Fruit fly (Drosophila melanogaster) whole organism, embryonic: ENCODE measurements around the gene CG5973.

Source experiments
- Atf6 ChIP-seq: fragments of 200-800 bp; sonication (Bioruptor generic); IDR thresholded peaks from 2 replicates; pipeline ENCODE4 v1.3.6; 2022; ENCODE audit warnings: missing biosample characterization, missing genetic modification characterization
- B-H1 ChIP-seq: fragments of 200-800 bp; sonication (Bioruptor generic); IDR thresholded peaks from 3 replicates; pipeline ENCODE4 v1.3.6; 2022; ENCODE audit warnings: missing biosample characterization, missing genetic modification characterization
- CG10209 ChIP-seq: fragments of 200-800 bp; sonication (Bioruptor generic); optimal IDR thresholded peaks from 3 replicates; lab custom pipeline; 2017; ENCODE audit warnings: missing biosample characterization, mild to moderate bottlenecking, missing genetic modification characterization, missing genetic modification reagents
- CG11093 ChIP-seq: fragments of 200-800 bp; sonication (Bioruptor generic); IDR thresholded peaks from 3 replicates; pipeline ENCODE4 v1.3.6; 2022; ENCODE audit warnings: missing biosample characterization, missing genetic modification characterization
- CG11695 ChIP-seq: fragments of 200-800 bp; sonication (Bioruptor generic); IDR thresholded peaks from 3 replicates; pipeline ENCODE4 v1.3.6; 2022; ENCODE audit warnings: missing biosample characterization, missing genetic modification characterization
- CG12299 ChIP-seq: fragments of 200-800 bp; sonication (Bioruptor generic); optimal IDR thresholded peaks from 2 replicates; lab custom pipeline; 2018; ENCODE audit warnings: missing biosample characterization, mild to moderate bottlenecking, missing genetic modification characterization
- CG12659 ChIP-seq: fragments of 200-800 bp; sonication (Bioruptor generic); optimal IDR thresholded peaks from 3 replicates; lab custom pipeline; 2017; ENCODE audit warnings: mild to moderate bottlenecking, missing biosample characterization, missing genetic modification reagents, missing genetic modification characterization
- CG13624 ChIP-seq: fragments of 200-800 bp; sonication (Bioruptor generic); optimal IDR thresholded peaks from 2 replicates; lab custom pipeline; 2016; ENCODE audit warnings: missing biosample characterization, missing genetic modification characterization
- CG13894 ChIP-seq: fragments of 200-800 bp; sonication (Bioruptor generic); optimal IDR thresholded peaks from 3 replicates; lab custom pipeline; 2018; ENCODE audit warnings: missing biosample characterization, mild to moderate bottlenecking, missing genetic modification characterization, moderate library complexity
- CG14441 ChIP-seq: fragments of 200-800 bp; sonication (Bioruptor generic); IDR thresholded peaks from 2 replicates; pipeline ENCODE4 v1.3.6; 2022; ENCODE audit warnings: missing biosample characterization, missing genetic modification characterization
- CG14667 ChIP-seq: fragments of 200-800 bp; sonication (Bioruptor generic); IDR thresholded peaks from 2 replicates; pipeline ENCODE4 v1.3.6; 2022; ENCODE audit warnings: missing biosample characterization, missing genetic modification characterization
- CG14965 ChIP-seq: fragments of 200-800 bp; sonication (Bioruptor generic); optimal IDR thresholded peaks from 2 replicates; lab custom pipeline; 2016; ENCODE audit warnings: missing biosample characterization, missing genetic modification characterization, borderline replicate concordance
- CG17612 ChIP-seq: fragments of 200-800 bp; sonication (Bioruptor generic); IDR thresholded peaks from 2 replicates; pipeline ENCODE4 v1.3.6; 2022; ENCODE audit warnings: missing biosample characterization, missing genetic modification characterization
- CG17829 ChIP-seq: fragments of 200-800 bp; optimal IDR thresholded peaks from 2 replicates; lab custom pipeline; 2019; ENCODE audit warnings: missing biosample characterization, mild to moderate bottlenecking, missing genetic modification characterization, moderate library complexity
- CG2199 ChIP-seq: fragments of 200-800 bp; sonication (Bioruptor generic); IDR thresholded peaks from 3 replicates; pipeline ENCODE4 v1.3.6; 2022; ENCODE audit warnings: missing biosample characterization, missing genetic modification characterization
- CG3065 ChIP-seq: fragments of 200-800 bp; sonication (Bioruptor generic); optimal IDR thresholded peaks from 2 replicates; lab custom pipeline; 2016; ENCODE audit warnings: missing biosample characterization, missing genetic modification characterization
- CG32767 ChIP-seq: fragments of 200-800 bp; sonication (Bioruptor generic); IDR thresholded peaks from 2 replicates; pipeline ENCODE4 v1.3.6; 2022; ENCODE audit warnings: missing biosample characterization, missing genetic modification characterization
- CG4730 ChIP-seq: fragments of 200-800 bp; sonication (Bioruptor generic); IDR thresholded peaks from 2 replicates; pipeline ENCODE4 v1.3.6; 2022; ENCODE audit warnings: missing biosample characterization, missing genetic modification characterization
- CG7372 ChIP-seq: fragments of 200-800 bp; sonication (Bioruptor generic); IDR thresholded peaks from 2 replicates; pipeline ENCODE4 v1.3.6; 2022; ENCODE audit warnings: missing biosample characterization, missing genetic modification characterization
- CG8089 ChIP-seq: fragments of 200-800 bp; sonication (Bioruptor generic); optimal IDR thresholded peaks from 3 replicates; lab custom pipeline; 2016; ENCODE audit warnings: missing biosample characterization, missing genetic modification characterization
- CG8290 ChIP-seq, 3 experiments: fragments of 200-800 bp; sonication (Bioruptor generic); optimal IDR thresholded peaks; 2 replicates each; lab custom pipeline; 2016 to 2019; ENCODE audit warnings: missing biosample characterization in 3 of 3, missing genetic modification characterization in 3 of 3, mild to moderate bottlenecking in 2 of 3, moderate library complexity in 1 of 3
- CG9609 ChIP-seq: fragments of 200-800 bp; sonication (Bioruptor generic); optimal IDR thresholded peaks from 3 replicates; lab custom pipeline; 2016; ENCODE audit warnings: missing biosample characterization, missing genetic modification characterization
- CG9932 ChIP-seq: fragments of 200-800 bp; sonication (Bioruptor generic); IDR thresholded peaks from 2 replicates; pipeline ENCODE4 v1.3.6; 2022; ENCODE audit warnings: missing biosample characterization, missing genetic modification characterization
- Deaf1 ChIP-seq: fragments of 200-800 bp; optimal IDR thresholded peaks from 3 replicates; lab custom pipeline; 2019; ENCODE audit warnings: missing biosample characterization, mild to moderate bottlenecking, missing genetic modification characterization, moderate library complexity
- E2f1 ChIP-seq: fragments of 200-800 bp; sonication (Bioruptor generic); IDR thresholded peaks from 2 replicates; pipeline ENCODE4 v1.3.6; 2022; ENCODE audit warnings: missing biosample characterization, missing genetic modification characterization
- Fer2 ChIP-seq: fragments of 200-800 bp; sonication (Bioruptor generic); optimal IDR thresholded peaks from 2 replicates; lab custom pipeline; 2018; ENCODE audit warnings: missing biosample characterization, mild to moderate bottlenecking, missing genetic modification characterization, moderate library complexity
- Hey ChIP-seq: fragments of 200-800 bp; sonication (Bioruptor generic); optimal IDR thresholded peaks from 3 replicates; lab custom pipeline; 2018; ENCODE audit warnings: missing biosample characterization, mild to moderate bottlenecking, missing genetic modification characterization
- Hr3 ChIP-seq: fragments of 200-800 bp; sonication (Bioruptor generic); optimal IDR thresholded peaks from 3 replicates; lab custom pipeline; 2016; ENCODE audit warnings: missing biosample characterization, missing genetic modification characterization
- Mad ChIP-seq: fragments of 200-800 bp; sonication (Bioruptor generic); optimal IDR thresholded peaks from 2 replicates; lab custom pipeline; 2016; ENCODE audit warnings: missing biosample characterization, missing genetic modification characterization
- Max ChIP-seq: fragments of 200-800 bp; sonication (Bioruptor generic); optimal IDR thresholded peaks from 2 replicates; lab custom pipeline; 2016; ENCODE audit warnings: missing biosample characterization, mild to moderate bottlenecking, missing genetic modification characterization
- Nf-YC ChIP-seq: fragments of 200-800 bp; optimal IDR thresholded peaks from 3 replicates; lab custom pipeline; 2019; ENCODE audit warnings: missing biosample characterization, mild to moderate bottlenecking, missing genetic modification characterization, moderate library complexity
- Ravus ChIP-seq: fragments of 200-800 bp; sonication (Bioruptor generic); IDR thresholded peaks from 2 replicates; pipeline ENCODE4 v1.3.6; 2022; ENCODE audit warnings: missing biosample characterization, missing genetic modification characterization
- ab ChIP-seq: fragments of 200-800 bp; sonication (Bioruptor generic); optimal IDR thresholded peaks from 2 replicates; lab custom pipeline; 2016; ENCODE audit warnings: missing biosample characterization, missing genetic modification characterization
- ash1 ChIP-seq: fragments of 200-800 bp; sonication (Bioruptor generic); optimal IDR thresholded peaks from 2 replicates; lab custom pipeline; 2018; ENCODE audit warnings: missing biosample characterization, mild to moderate bottlenecking, missing genetic modification characterization
- dpn ChIP-seq, 2 experiments: fragments of 200-800 bp; sonication (Bioruptor generic); optimal IDR thresholded peaks; 3 replicates each; lab custom pipeline; 2016; ENCODE audit warnings: missing biosample characterization in 2 of 2, missing genetic modification characterization in 2 of 2
- dysf ChIP-seq: fragments of 200-800 bp; sonication (Bioruptor generic); IDR thresholded peaks from 3 replicates; pipeline ENCODE4 v1.3.6; 2022; ENCODE audit warnings: missing biosample characterization, missing genetic modification characterization
- ewg ChIP-seq: fragments of 200-800 bp; sonication (Bioruptor generic); optimal IDR thresholded peaks from 3 replicates; lab custom pipeline; 2017; ENCODE audit warnings: mild to moderate bottlenecking, missing biosample characterization, missing genetic modification reagents, missing genetic modification characterization
- klu ChIP-seq: fragments of 200-800 bp; sonication (Bioruptor generic); IDR thresholded peaks from 2 replicates; pipeline ENCODE4 v1.3.6; 2022; ENCODE audit warnings: missing biosample characterization, missing genetic modification characterization
- lab ChIP-seq: fragments of 200-800 bp; sonication (Bioruptor generic); optimal IDR thresholded peaks from 3 replicates; lab custom pipeline; 2017; ENCODE audit warnings: missing biosample characterization, missing genetic modification characterization, mild to moderate bottlenecking, moderate library complexity, missing genetic modification reagents
- lilli ChIP-seq: fragments of 200-800 bp; sonication (Bioruptor generic); optimal IDR thresholded peaks from 3 replicates; lab custom pipeline; 2016; ENCODE audit warnings: missing biosample characterization, missing genetic modification characterization
- lmd ChIP-seq: fragments of 200-800 bp; sonication (Bioruptor generic); IDR thresholded peaks from 2 replicates; pipeline ENCODE4 v1.3.6; 2022; ENCODE audit warnings: missing biosample characterization, missing genetic modification characterization
- org-1 ChIP-seq: fragments of 200-800 bp; sonication (Bioruptor generic); optimal IDR thresholded peaks from 2 replicates; lab custom pipeline; 2017; ENCODE audit warnings: missing biosample characterization, missing genetic modification characterization
- sim ChIP-seq: fragments of 200-800 bp; sonication (Bioruptor generic); IDR thresholded peaks from 2 replicates; pipeline ENCODE4 v1.3.6; 2022; ENCODE audit warnings: missing biosample characterization, missing genetic modification characterization
- slou ChIP-seq: fragments of 200-800 bp; sonication (Bioruptor generic); optimal IDR thresholded peaks from 3 replicates; lab custom pipeline; 2016; ENCODE audit warnings: missing biosample characterization, missing genetic modification characterization
- stwl ChIP-seq: fragments of 200-800 bp; sonication (Bioruptor generic); optimal IDR thresholded peaks from 3 replicates; lab custom pipeline; 2018; ENCODE audit warnings: missing biosample characterization, mild to moderate bottlenecking, missing genetic modification characterization, moderate library complexity
- trh ChIP-seq: fragments of 200-800 bp; sonication (Bioruptor generic); optimal IDR thresholded peaks from 2 replicates; lab custom pipeline; 2016; ENCODE audit warnings: missing biosample characterization, missing genetic modification characterization
- vfl ChIP-seq: fragments of 200-800 bp; sonication (Bioruptor generic); optimal IDR thresholded peaks from 2 replicates; lab custom pipeline; 2016; ENCODE audit warnings: missing biosample characterization, missing genetic modification characterization
- vvl ChIP-seq: fragments of 200-800 bp; sonication (Bioruptor generic); IDR thresholded peaks from 2 replicates; pipeline ENCODE4 v1.3.6; 2022; ENCODE audit warnings: missing biosample characterization, missing genetic modification characterization
- wor ChIP-seq: fragments of 200-800 bp; sonication (Bioruptor generic); IDR thresholded peaks from 2 replicates; pipeline ENCODE4 v1.3.6; 2022; ENCODE audit warnings: missing biosample characterization, missing genetic modification characterization
- zfh1 ChIP-seq: fragments of 200-800 bp; sonication (Bioruptor generic); IDR thresholded peaks from 3 replicates; pipeline ENCODE4 v1.3.6; 2022; ENCODE audit warnings: missing biosample characterization, missing genetic modification characterization
- zfh2 ChIP-seq: fragments of 200-800 bp; sonication (Bioruptor generic); optimal IDR thresholded peaks from 2 replicates; lab custom pipeline; 2016; ENCODE audit warnings: missing biosample characterization, missing genetic modification characterization

Gene CG5973

dm6 chr2L:7401627-7402026, 35.7 kb upstream of the CG5973 start (continued):
- TF ChIP-seq Fer2 (tag; lab: Kevin White, UChicago) = peak; percentile 56
- TF ChIP-seq dpn (GFP tag; optimal IDR thresholded peaks at IDR 0.05; lab: Kevin White, UChicago) = peak; percentile 6 to 48
- peak; percentile 66 for TF ChIP-seq Max (GFP tag; lab: Kevin White, UChicago)
- peak; percentile 66 for TF ChIP-seq lilli (GFP tag; lab: Kevin White, UChicago)
- no peak for TF ChIP-seq CG8290 (GFP tag; optimal IDR thresholded peaks at IDR 0.05; lab: Kevin White, UChicago)
- peak in 1 of 2 experiments; percentile 16 for TF ChIP-seq CG8290 (tag; optimal IDR thresholded peaks at IDR 0.05; lab: Kevin White, UChicago)
- peak; percentile 59; the same call in 2 of the 3 replicates for TF ChIP-seq CG11093 (GFP tag; lab: Robert Waterston, UW)
- TF ChIP-seq CG14667 (GFP tag; lab: Robert Waterston, UW) = peak; percentile 64
- TF ChIP-seq lab = peak; percentile 78
- TF ChIP-seq zfh2 (GFP tag; lab: Kevin White, UChicago) = peak; percentile 35
- peak; percentile 27 for TF ChIP-seq org-1 (GFP tag; lab: Kevin White, UChicago)
- TF ChIP-seq E2f1 (GFP tag; lab: Robert Waterston, UW) = peak; percentile 64
- peak; percentile 78 for TF ChIP-seq CG14441 (GFP tag; lab: Robert Waterston, UW)
- TF ChIP-seq CG17612 (GFP tag; lab: Robert Waterston, UW) = 0 out of 2 replicates have a peak, but pooled peaks have one; percentile 53
- TF ChIP-seq vvl (GFP tag; lab: Robert Waterston, UW) = peak; percentile 93
- peak; percentile 64 for TF ChIP-seq CG4730 (GFP tag; lab: Robert Waterston, UW)
- peak; percentile 73 for TF ChIP-seq CG13894 (tag; lab: Kevin White, UChicago)
- TF ChIP-seq lmd (GFP tag; lab: Robert Waterston, UW) = peak; percentile 83
- no peak for TF ChIP-seq CG14965 (GFP tag; lab: Kevin White, UChicago)
- no peak for TF ChIP-seq Hey (tag; lab: Kevin White, UChicago)
- TF ChIP-seq Nf-YC (tag; lab: Kevin White, UChicago) = peak; percentile 42
- peak; percentile 59; the same call in 2 of the 3 replicates for TF ChIP-seq B-H1 (GFP tag; lab: Robert Waterston, UW)
- TF ChIP-seq Mad (GFP tag; lab: Kevin White, UChicago) = peak; percentile 5
- 0 out of 2 replicates have a peak, but pooled peaks have one; percentile 37 for TF ChIP-seq CG32767 (GFP tag; lab: Robert Waterston, UW)
- TF ChIP-seq wor (GFP tag; lab: Robert Waterston, UW) = peak; percentile 61
- peak; percentile 66 for TF ChIP-seq Ravus (GFP tag; lab: Robert Waterston, UW)
- TF ChIP-seq klu (GFP tag; lab: Robert Waterston, UW) = peak; percentile 62
- TF ChIP-seq zfh1 (GFP tag; lab: Robert Waterston, UW) = peak; percentile 77; the same call in 2 of the 3 replicates
- peak; percentile 3 for TF ChIP-seq CG8089 (GFP tag; lab: Kevin White, UChicago)
- TF ChIP-seq stwl (tag; lab: Kevin White, UChicago) = no peak
- peak; percentile 7 for TF ChIP-seq vfl (GFP tag; lab: Kevin White, UChicago)
- TF ChIP-seq CG3065 = no peak
- peak; percentile 68 for TF ChIP-seq CG17829
- peak; percentile 25 for TF ChIP-seq Hr3 (GFP tag; lab: Kevin White, UChicago)
- no peak for TF ChIP-seq ab (GFP tag; lab: Kevin White, UChicago)
- peak; percentile 20 for TF ChIP-seq trh (GFP tag; lab: Kevin White, UChicago)
- TF ChIP-seq CG2199 (GFP tag; lab: Robert Waterston, UW) = 0 out of 3 replicates have a peak, but pooled peaks have one; percentile 8
- TF ChIP-seq CG9932 (GFP tag; lab: Robert Waterston, UW) = peak; percentile 92
- no peak for TF ChIP-seq CG13624
- TF ChIP-seq Deaf1 (tag; lab: Kevin White, UChicago) = peak; percentile 63
- TF ChIP-seq ash1 (GFP tag; lab: Kevin White, UChicago) = no peak
- TF ChIP-seq CG12299 (tag; lab: Kevin White, UChicago) = peak; percentile 71
- TF ChIP-seq slou (GFP tag; lab: Kevin White, UChicago) = peak; percentile 12
- TF ChIP-seq CG7372 (GFP tag; lab: Robert Waterston, UW) = peak; percentile 65; the same call in 1 of the 2 replicates
- TF ChIP-seq CG11695 (GFP tag; lab: Robert Waterston, UW) = peak; percentile 65; the same call in 2 of the 3 replicates
- peak; percentile 76 for TF ChIP-seq Atf6 (GFP tag; lab: Robert Waterston, UW)
- peak; percentile 8 for TF ChIP-seq ewg (GFP tag; lab: Kevin White, UChicago)
- peak; percentile 57 for TF ChIP-seq CG10209 (GFP tag; lab: Kevin White, UChicago)
- peak; percentile 6 for TF ChIP-seq CG9609 (GFP tag; lab: Kevin White, UChicago)
- TF ChIP-seq CG12659 (GFP tag; lab: Kevin White, UChicago) = peak; percentile 64
- TF ChIP-seq sim (GFP tag; lab: Robert Waterston, UW) = peak; percentile 81
- peak; percentile 87 for TF ChIP-seq dysf (GFP tag; lab: Robert Waterston, UW)
